Worm (Caenorhabditis elegans): ENCODE measurements around the gene M04D8.7.

ce11 chrIII:9997890-9998289 lies 39.4 kb upstream of the M04D8.7 start, which contains the start of gene pqn-8:
- TF ChIP-seq lin-54 (GFP tag; optimal IDR thresholded peaks at IDR 0.05): no peak
- no peak for TF ChIP-seq cebp-1 (GFP tag; IDR thresholded peaks at IDR 0.05)
- no peak for TF ChIP-seq cebp-1 (tag; optimal IDR thresholded peaks at IDR 0.05)
- no peak for TF ChIP-seq ceh-27 (GFP tag; optimal IDR thresholded peaks at IDR 0.05)
- TF ChIP-seq gei-17 (GFP tag; optimal IDR thresholded peaks at IDR 0.05): no peak
- TF ChIP-seq hrde-1 (tag; optimal IDR thresholded peaks at IDR 0.05; ENCODE audit: borderline replicate concordance): no peak
- TF ChIP-seq hlh-12 (tag; optimal IDR thresholded peaks at IDR 0.05): no peak
- TF ChIP-seq ceh-79 (tag; optimal IDR thresholded peaks at IDR 0.05): no peak
